Fruit fly (Drosophila melanogaster) whole organism, embryonic: ENCODE measurements around the gene stg.

ENCODE experiments used
- BtbVII ChIP-seq: fragments of 200-800 bp; sonication (Bioruptor generic); optimal IDR thresholded peaks from 3 replicates; lab custom pipeline; 2017; ENCODE audit warnings: missing biosample characterization, mild to moderate bottlenecking, missing genetic modification characterization
- CG10147 ChIP-seq: fragments of 200-800 bp; sonication (Bioruptor generic); optimal IDR thresholded peaks from 2 replicates; lab custom pipeline; 2019; ENCODE audit warnings: missing biosample characterization, mild to moderate bottlenecking, missing genetic modification characterization, moderate library complexity
- CG10267 ChIP-seq: fragments of 200-800 bp; sonication (Bioruptor generic); optimal IDR thresholded peaks from 2 replicates; lab custom pipeline; 2018; ENCODE audit warnings: missing biosample characterization, mild to moderate bottlenecking, missing genetic modification characterization, moderate library complexity
- CG10274 ChIP-seq: fragments of 200-800 bp; sonication (Bioruptor generic); optimal IDR thresholded peaks from 3 replicates; lab custom pipeline; 2017; ENCODE audit warnings: missing biosample characterization, mild to moderate bottlenecking, missing genetic modification characterization
- CG11247 ChIP-seq: fragments of 200-800 bp; sonication (Bioruptor generic); IDR thresholded peaks from 2 replicates; pipeline ENCODE4 v1.3.6; 2022; ENCODE audit warnings: missing biosample characterization, missing genetic modification characterization
- CG12071 ChIP-seq: fragments of 200-800 bp; sonication (Bioruptor generic); optimal IDR thresholded peaks from 3 replicates; lab custom pipeline; 2018; ENCODE audit warnings: missing biosample characterization, mild to moderate bottlenecking, missing genetic modification characterization
- CG13296 ChIP-seq: fragments of 200-800 bp; sonication (Bioruptor generic); optimal IDR thresholded peaks from 3 replicates; lab custom pipeline; 2018; ENCODE audit warnings: missing biosample characterization, mild to moderate bottlenecking, missing genetic modification characterization
- CG13624 ChIP-seq: fragments of 200-800 bp; sonication (Bioruptor generic); optimal IDR thresholded peaks from 2 replicates; lab custom pipeline; 2016; ENCODE audit warnings: missing biosample characterization, missing genetic modification characterization
- CG14860 ChIP-seq: fragments of 200-800 bp; sonication (Bioruptor generic); IDR thresholded peaks from 3 replicates; pipeline ENCODE4 v1.3.6; 2022; ENCODE audit warnings: missing biosample characterization, missing genetic modification characterization; ENCODE audit not compliant: partially characterized antibody
- CG14965 ChIP-seq: fragments of 200-800 bp; sonication (Bioruptor generic); optimal IDR thresholded peaks from 2 replicates; lab custom pipeline; 2016; ENCODE audit warnings: missing biosample characterization, missing genetic modification characterization, borderline replicate concordance
- CG15011 ChIP-seq: fragments of 200-800 bp; sonication (Bioruptor generic); optimal IDR thresholded peaks from 3 replicates; lab custom pipeline; 2018; ENCODE audit warnings: missing biosample characterization, mild to moderate bottlenecking, missing genetic modification characterization
- CG17385 ChIP-seq: fragments of 200-800 bp; sonication (Bioruptor generic); optimal IDR thresholded peaks from 3 replicates; lab custom pipeline; 2018; ENCODE audit warnings: missing biosample characterization, mild to moderate bottlenecking, missing genetic modification characterization
- CG2875 ChIP-seq: fragments of 200-800 bp; sonication (Bioruptor generic); optimal IDR thresholded peaks from 2 replicates; lab custom pipeline; 2017; ENCODE audit warnings: missing biosample characterization, mild to moderate bottlenecking, missing genetic modification characterization, missing genetic modification reagents
- CG32532 ChIP-seq: fragments of 200-800 bp; sonication (Bioruptor generic); IDR thresholded peaks from 2 replicates; pipeline ENCODE4 v1.3.6; 2022; ENCODE audit warnings: missing biosample characterization, missing genetic modification characterization
- CG32772 ChIP-seq: fragments of 200-800 bp; sonication (Bioruptor generic); IDR thresholded peaks from 2 replicates; pipeline ENCODE4 v1.3.6; 2022; ENCODE audit warnings: missing biosample characterization, missing genetic modification characterization
- CG33557 ChIP-seq: fragments of 200-800 bp; sonication (Bioruptor generic); optimal IDR thresholded peaks from 2 replicates; lab custom pipeline; 2019; ENCODE audit warnings: missing biosample characterization, mild to moderate bottlenecking, missing genetic modification characterization, moderate library complexity
- CG4424 ChIP-seq: fragments of 200-800 bp; sonication (Bioruptor generic); optimal IDR thresholded peaks from 3 replicates; lab custom pipeline; 2016; ENCODE audit warnings: missing biosample characterization, missing genetic modification characterization
- CG4730 ChIP-seq: fragments of 200-800 bp; sonication (Bioruptor generic); IDR thresholded peaks from 2 replicates; pipeline ENCODE4 v1.3.6; 2022; ENCODE audit warnings: missing biosample characterization, missing genetic modification characterization
- CG4820 ChIP-seq: fragments of 200-800 bp; sonication (Bioruptor generic); optimal IDR thresholded peaks from 3 replicates; lab custom pipeline; 2016; ENCODE audit warnings: missing biosample characterization, missing genetic modification characterization
- CG5245 ChIP-seq: fragments of 200-800 bp; sonication (Bioruptor generic); optimal IDR thresholded peaks from 3 replicates; lab custom pipeline; 2016; ENCODE audit warnings: missing biosample characterization, missing genetic modification characterization
- CG6272 ChIP-seq: fragments of 200-800 bp; sonication (Bioruptor generic); IDR thresholded peaks from 2 replicates; pipeline ENCODE4 v1.3.6; 2022; ENCODE audit warnings: missing biosample characterization, missing genetic modification characterization
- CG6654 ChIP-seq: fragments of 200-800 bp; sonication (Bioruptor generic); optimal IDR thresholded peaks from 2 replicates; lab custom pipeline; 2017; ENCODE audit warnings: missing biosample characterization, mild to moderate bottlenecking, missing genetic modification characterization
- CG7372 ChIP-seq: fragments of 200-800 bp; sonication (Bioruptor generic); IDR thresholded peaks from 2 replicates; pipeline ENCODE4 v1.3.6; 2022; ENCODE audit warnings: missing biosample characterization, missing genetic modification characterization
- CG8290 ChIP-seq, 3 experiments: fragments of 200-800 bp; sonication (Bioruptor generic); optimal IDR thresholded peaks; 2 replicates each; lab custom pipeline; 2016 to 2019; ENCODE audit warnings: missing biosample characterization in 3 of 3, missing genetic modification characterization in 3 of 3, mild to moderate bottlenecking in 2 of 3, moderate library complexity in 1 of 3
- CG8388 ChIP-seq: fragments of 200-800 bp; sonication (Bioruptor generic); optimal IDR thresholded peaks from 2 replicates; lab custom pipeline; 2019; ENCODE audit warnings: missing biosample characterization, mild to moderate bottlenecking, missing genetic modification characterization, moderate library complexity
- CG9215 ChIP-seq: fragments of 200-800 bp; sonication (Bioruptor generic); IDR thresholded peaks from 2 replicates; pipeline ENCODE4 v1.3.6; 2022; ENCODE audit warnings: missing biosample characterization, missing genetic modification characterization
- CG9817 ChIP-seq: fragments of 200-800 bp; sonication (Bioruptor generic); optimal IDR thresholded peaks from 2 replicates; lab custom pipeline; 2018; ENCODE audit warnings: missing biosample characterization, mild to moderate bottlenecking, missing genetic modification characterization, moderate library complexity
- D19A ChIP-seq: fragments of 200-800 bp; optimal IDR thresholded peaks from 3 replicates; lab custom pipeline; 2019; ENCODE audit warnings: missing biosample characterization, mild to moderate bottlenecking, missing genetic modification characterization, moderate library complexity
- Fer1 ChIP-seq: fragments of 200-800 bp; sonication (Bioruptor generic); optimal IDR thresholded peaks from 2 replicates; lab custom pipeline; 2017; ENCODE audit warnings: missing biosample characterization, mild to moderate bottlenecking, missing genetic modification characterization
- Hr3 ChIP-seq: fragments of 200-800 bp; sonication (Bioruptor generic); optimal IDR thresholded peaks from 3 replicates; lab custom pipeline; 2016; ENCODE audit warnings: missing biosample characterization, missing genetic modification characterization
- MESR4 ChIP-seq: fragments of 200-800 bp; sonication (Bioruptor generic); optimal IDR thresholded peaks from 2 replicates; lab custom pipeline; 2018; ENCODE audit warnings: missing biosample characterization, mild to moderate bottlenecking, missing genetic modification characterization, moderate library complexity
- Max ChIP-seq: fragments of 200-800 bp; sonication (Bioruptor generic); optimal IDR thresholded peaks from 2 replicates; lab custom pipeline; 2016; ENCODE audit warnings: missing biosample characterization, mild to moderate bottlenecking, missing genetic modification characterization
- Mrtf ChIP-seq: fragments of 200-800 bp; sonication (Bioruptor generic); IDR thresholded peaks from 3 replicates; pipeline ENCODE4 v1.3.6; 2022; ENCODE audit warnings: missing biosample characterization, missing genetic modification characterization
- Optix ChIP-seq: fragments of 200-800 bp; sonication (Bioruptor generic); IDR thresholded peaks from 3 replicates; pipeline ENCODE4 v1.3.6; 2022; ENCODE audit warnings: missing biosample characterization, missing genetic modification characterization
- PHDP ChIP-seq: fragments of 200-800 bp; sonication (Bioruptor generic); optimal IDR thresholded peaks from 3 replicates; lab custom pipeline; 2018; ENCODE audit warnings: missing biosample characterization, mild to moderate bottlenecking, missing genetic modification characterization, moderate library complexity
- Trl ChIP-seq, 3 experiments: fragments of >200 bp in 2 of 3; fragments of 200-800 bp in 1 of 3; sonication (Bioruptor generic) in 1 of 3; optimal IDR thresholded peaks; 2 replicates in 1 of 3; 3 replicates in 2 of 3; lab custom pipeline; 2016 to 2017; ENCODE audit warnings: missing biosample characterization in 1 of 3, missing genetic modification characterization in 1 of 3
- bcd ChIP-seq: fragments of 200-800 bp; sonication (Bioruptor generic); optimal IDR thresholded peaks from 2 replicates; lab custom pipeline; 2017; ENCODE audit warnings: missing biosample characterization, mild to moderate bottlenecking, missing genetic modification characterization
- cad ChIP-seq: fragments of >200 bp; optimal IDR thresholded peaks from 2 replicates; lab custom pipeline; 2017; ENCODE audit warnings: missing biosample characterization, missing genetic modification characterization
- danr ChIP-seq: fragments of 200-800 bp; sonication (Bioruptor generic); IDR thresholded peaks from 2 replicates; pipeline ENCODE4 v1.3.6; 2022; ENCODE audit warnings: missing biosample characterization, missing genetic modification characterization
- en ChIP-seq: fragments of 200-800 bp; sonication (Bioruptor generic); optimal IDR thresholded peaks from 2 replicates; lab custom pipeline; 2016; ENCODE audit warnings: missing biosample characterization, missing genetic modification characterization
- ewg ChIP-seq: fragments of 200-800 bp; sonication (Bioruptor generic); optimal IDR thresholded peaks from 3 replicates; lab custom pipeline; 2017; ENCODE audit warnings: mild to moderate bottlenecking, missing biosample characterization, missing genetic modification reagents, missing genetic modification characterization
- fd102C ChIP-seq: fragments of 200-800 bp; sonication (Bioruptor generic); optimal IDR thresholded peaks from 2 replicates; lab custom pipeline; 2018; ENCODE audit warnings: missing biosample characterization, mild to moderate bottlenecking, missing genetic modification characterization, moderate library complexity
- ftz-f1 ChIP-seq: fragments of 200-800 bp; sonication (Bioruptor generic); optimal IDR thresholded peaks from 2 replicates; lab custom pipeline; 2016; ENCODE audit warnings: missing biosample characterization, missing genetic modification characterization
- jing ChIP-seq: fragments of 200-800 bp; sonication (Bioruptor generic); optimal IDR thresholded peaks from 2 replicates; lab custom pipeline; 2018; ENCODE audit warnings: missing biosample characterization, mild to moderate bottlenecking, missing genetic modification characterization
- lola ChIP-seq, 3 experiments: fragments of >200 bp in 2 of 3; fragments of 200-800 bp in 1 of 3; sonication (Bioruptor generic) in 1 of 3; optimal IDR thresholded peaks; 2 replicates each; lab custom pipeline; 2017 to 2019; ENCODE audit warnings: missing biosample characterization in 3 of 3, missing genetic modification characterization in 3 of 3, mild to moderate bottlenecking in 1 of 3, moderate library complexity in 1 of 3
- otp ChIP-seq: fragments of 200-800 bp; sonication (Bioruptor generic); IDR thresholded peaks from 3 replicates; pipeline ENCODE4, ENCODE4 v1.3.6; 2022; ENCODE audit warnings: missing biosample characterization, missing genetic modification characterization
- stwl ChIP-seq: fragments of 200-800 bp; sonication (Bioruptor generic); optimal IDR thresholded peaks from 3 replicates; lab custom pipeline; 2018; ENCODE audit warnings: missing biosample characterization, mild to moderate bottlenecking, missing genetic modification characterization, moderate library complexity
- tup ChIP-seq: fragments of 200-800 bp; sonication (Bioruptor generic); optimal IDR thresholded peaks from 2 replicates; lab custom pipeline; 2016; ENCODE audit warnings: missing biosample characterization, mild to moderate bottlenecking, missing genetic modification characterization, moderate library complexity
- zen ChIP-seq: fragments of 200-800 bp; sonication (Bioruptor generic); optimal IDR thresholded peaks from 3 replicates; lab custom pipeline; 2018; ENCODE audit warnings: missing biosample characterization, mild to moderate bottlenecking, missing genetic modification characterization, moderate library complexity

stg gene

dm6 chr3R:29207996-29208395, 47.6 kb downstream of the stg start (continued):
- TF ChIP-seq CG12071 = peak; percentile 66
- peak; percentile 37; the same call in 1 of the 2 replicates for TF ChIP-seq danr (GFP tag; lab: Robert Waterston, UW)
- TF ChIP-seq Optix (GFP tag; lab: Robert Waterston, UW) = peak; percentile 66; the same call in 2 of the 3 replicates
- TF ChIP-seq CG13624 (GFP tag; lab: Kevin White, UChicago) = no peak
- TF ChIP-seq lola (GFP tag; optimal IDR thresholded peaks at IDR 0.05; lab: Kevin White, UChicago) = peak in 1 of 3 experiments; percentile 62
- no peak for TF ChIP-seq CG6654 (GFP tag; lab: Kevin White, UChicago)
- TF ChIP-seq fd102C (GFP tag; lab: Kevin White, UChicago) = no peak
- TF ChIP-seq CG32772 (GFP tag; lab: Robert Waterston, UW) = peak; percentile 62; the same call in 1 of the 2 replicates
- peak; percentile 45 for TF ChIP-seq CG10147 (GFP tag; lab: Kevin White, UChicago)
- peak; percentile 61 for TF ChIP-seq BtbVII
- TF ChIP-seq CG10267 (tag; lab: Kevin White, UChicago) = peak; percentile 69
- peak; percentile 54; the same call in 1 of the 2 replicates for TF ChIP-seq CG7372
- TF ChIP-seq Max (GFP tag; lab: Kevin White, UChicago) = peak; percentile 38
- TF ChIP-seq CG9817 (tag; lab: Kevin White, UChicago) = peak; percentile 24
- TF ChIP-seq CG14860 (GFP tag; lab: Robert Waterston, UW) = no peak
- TF ChIP-seq CG8290 (GFP tag; optimal IDR thresholded peaks at IDR 0.05; lab: Kevin White, UChicago) = no peak
- TF ChIP-seq CG8290 (tag; optimal IDR thresholded peaks at IDR 0.05; lab: Kevin White, UChicago) = peak in 1 of 2 experiments; percentile 40
- TF ChIP-seq CG4820 (GFP tag; lab: Kevin White, UChicago) = peak; percentile 47
- TF ChIP-seq CG6272 = no peak
- no peak for TF ChIP-seq MESR4 (GFP tag; lab: Kevin White, UChicago)
- TF ChIP-seq Mrtf = peak; percentile 65; the same call in 2 of the 3 replicates
- TF ChIP-seq zen (tag; lab: Kevin White, UChicago) = peak; percentile 31
- TF ChIP-seq ftz-f1 (GFP tag; lab: Kevin White, UChicago) = no peak
- TF ChIP-seq otp (GFP tag; lab: Robert Waterston, UW) = peak; percentile 67; the same call in 1 of the 3 replicates
- peak; percentile 40 for TF ChIP-seq CG15011 (GFP tag; lab: Kevin White, UChicago)
- TF ChIP-seq en = no peak
- TF ChIP-seq Hr3 (GFP tag; lab: Kevin White, UChicago) = peak; percentile 67
- TF ChIP-seq CG33557 = peak; percentile 14
- TF ChIP-seq stwl (tag; lab: Kevin White, UChicago) = peak; percentile 4
- peak; percentile 77 for TF ChIP-seq PHDP
- TF ChIP-seq CG5245 = peak; percentile 39
- peak; percentile 19 for TF ChIP-seq CG4424 (GFP tag; lab: Kevin White, UChicago)
- TF ChIP-seq bcd = peak; percentile 62
- TF ChIP-seq CG8388 = peak; percentile 77
- no peak for TF ChIP-seq CG11247 (GFP tag; lab: Robert Waterston, UW)
- peak; percentile 28 for TF ChIP-seq CG10274 (GFP tag; lab: Kevin White, UChicago)
- peak; percentile 63 for TF ChIP-seq CG2875
- TF ChIP-seq ewg = peak; percentile 60
- TF ChIP-seq Trl (optimal IDR thresholded peaks at IDR 0.05; lab: Kevin White, UChicago) = no peak
- peak; percentile 30 for TF ChIP-seq Trl (GFP tag; optimal IDR thresholded peaks at IDR 0.05; lab: Kevin White, UChicago)
- TF ChIP-seq cad (GFP tag; lab: Kevin White, UChicago) = no peak
- TF ChIP-seq tup = no peak
- TF ChIP-seq CG4730 = peak; percentile 57
- no peak for TF ChIP-seq CG14965 (GFP tag; lab: Kevin White, UChicago)
- TF ChIP-seq CG9215 = no peak
- TF ChIP-seq CG17385 (GFP tag; lab: Kevin White, UChicago) = peak; percentile 71
- TF ChIP-seq CG13296 = peak; percentile 16
- peak; percentile 69 for TF ChIP-seq D19A (tag; lab: Kevin White, UChicago)
- TF ChIP-seq Fer1 = peak; percentile 60
- TF ChIP-seq jing (GFP tag; lab: Kevin White, UChicago) = peak; percentile 61
- no peak for TF ChIP-seq CG32532 (GFP tag; lab: Robert Waterston, UW)
